Fruit fly (Drosophila melanogaster) whole organism, embryonic: Measurements from ENCODE around the gene Kaz1-ORFB.

Experiments
- Bteb2 ChIP-seq: fragments of 200-800 bp; sonication (Bioruptor generic); optimal IDR thresholded peaks from 2 replicates; lab custom pipeline; 2016; ENCODE audit warnings: missing biosample characterization, missing genetic modification characterization
- CG10147 ChIP-seq: fragments of 200-800 bp; sonication (Bioruptor generic); optimal IDR thresholded peaks from 2 replicates; lab custom pipeline; 2019; ENCODE audit warnings: missing biosample characterization, mild to moderate bottlenecking, missing genetic modification characterization, moderate library complexity
- CG10267 ChIP-seq: fragments of 200-800 bp; sonication (Bioruptor generic); optimal IDR thresholded peaks from 2 replicates; lab custom pipeline; 2018; ENCODE audit warnings: missing biosample characterization, mild to moderate bottlenecking, missing genetic modification characterization, moderate library complexity
- CG10959 ChIP-seq: fragments of 200-800 bp; sonication (Bioruptor generic); IDR thresholded peaks from 2 replicates; pipeline ENCODE4 v1.3.6; 2022; ENCODE audit warnings: missing biosample characterization, missing genetic modification characterization
- CG11093 ChIP-seq: fragments of 200-800 bp; sonication (Bioruptor generic); IDR thresholded peaks from 3 replicates; pipeline ENCODE4 v1.3.6; 2022; ENCODE audit warnings: missing biosample characterization, missing genetic modification characterization
- CG1233 ChIP-seq: fragments of 200-800 bp; sonication (Bioruptor generic); optimal IDR thresholded peaks from 4 replicates; lab custom pipeline; 2018; ENCODE audit warnings: missing biosample characterization, mild to moderate bottlenecking, missing genetic modification characterization
- CG12744 ChIP-seq: fragments of 200-800 bp; sonication (Bioruptor generic); optimal IDR thresholded peaks from 2 replicates; lab custom pipeline; 2016; ENCODE audit warnings: missing biosample characterization, missing genetic modification characterization
- CG13287 ChIP-seq: fragments of 200-800 bp; sonication (Bioruptor generic); IDR thresholded peaks from 2 replicates; pipeline ENCODE4 v1.3.6; 2022; ENCODE audit warnings: missing biosample characterization, missing genetic modification characterization; ENCODE audit not compliant: partially characterized antibody
- CG13624 ChIP-seq: fragments of 200-800 bp; sonication (Bioruptor generic); optimal IDR thresholded peaks from 2 replicates; lab custom pipeline; 2016; ENCODE audit warnings: missing biosample characterization, missing genetic modification characterization
- CG14965 ChIP-seq: fragments of 200-800 bp; sonication (Bioruptor generic); optimal IDR thresholded peaks from 2 replicates; lab custom pipeline; 2016; ENCODE audit warnings: missing biosample characterization, missing genetic modification characterization, borderline replicate concordance
- CG15601 ChIP-seq: fragments of 200-800 bp; sonication (Bioruptor generic); optimal IDR thresholded peaks from 3 replicates; lab custom pipeline; 2019; ENCODE audit warnings: missing biosample characterization, mild to moderate bottlenecking, missing genetic modification characterization, moderate library complexity
- CG16863 ChIP-seq: fragments of 200-800 bp; sonication (Bioruptor generic); optimal IDR thresholded peaks from 3 replicates; lab custom pipeline; 2016; ENCODE audit warnings: missing biosample characterization, missing genetic modification characterization
- CG17568 ChIP-seq: fragments of 200-800 bp; sonication (Bioruptor generic); optimal IDR thresholded peaks from 2 replicates; lab custom pipeline; 2018; ENCODE audit warnings: missing biosample characterization, mild to moderate bottlenecking, missing genetic modification characterization, moderate library complexity
- CG2129 ChIP-seq: fragments of 200-800 bp; sonication (Bioruptor generic); IDR thresholded peaks from 2 replicates; pipeline ENCODE4 v1.3.6; 2022; ENCODE audit warnings: missing biosample characterization, missing genetic modification characterization; ENCODE audit not compliant: partially characterized antibody
- CG2202 ChIP-seq: fragments of 200-800 bp; sonication (Bioruptor generic); optimal IDR thresholded peaks from 2 replicates; lab custom pipeline; 2018; ENCODE audit warnings: missing biosample characterization, mild to moderate bottlenecking, missing genetic modification characterization
- CG31441 ChIP-seq: fragments of 200-800 bp; sonication (Bioruptor generic); IDR thresholded peaks from 2 replicates; pipeline ENCODE4 v1.3.6; 2022; ENCODE audit warnings: missing biosample characterization, missing genetic modification characterization
- CG3163 ChIP-seq: fragments of 200-800 bp; sonication (Bioruptor generic); optimal IDR thresholded peaks from 3 replicates; lab custom pipeline; 2016; ENCODE audit warnings: missing biosample characterization, missing genetic modification characterization
- CG6854 ChIP-seq: fragments of 200-800 bp; sonication (Bioruptor generic); optimal IDR thresholded peaks from 3 replicates; lab custom pipeline; 2017; ENCODE audit warnings: missing biosample characterization, mild to moderate bottlenecking, missing genetic modification characterization
- CG8089 ChIP-seq: fragments of 200-800 bp; sonication (Bioruptor generic); optimal IDR thresholded peaks from 3 replicates; lab custom pipeline; 2016; ENCODE audit warnings: missing biosample characterization, missing genetic modification characterization
- Chrac-16 ChIP-seq: fragments of 200-800 bp; sonication (Bioruptor generic); optimal IDR thresholded peaks from 3 replicates; lab custom pipeline; 2016; ENCODE audit warnings: missing biosample characterization, missing genetic modification characterization
- Doc2 ChIP-seq: fragments of 200-800 bp; sonication (Bioruptor generic); IDR thresholded peaks from 2 replicates; pipeline ENCODE4 v1.3.6; 2022; ENCODE audit warnings: missing biosample characterization, missing genetic modification characterization
- Dref ChIP-seq: fragments of 200-800 bp; sonication (Bioruptor generic); IDR thresholded peaks from 2 replicates; pipeline ENCODE4 v1.3.6; 2022; ENCODE audit warnings: missing biosample characterization, missing genetic modification characterization
- E2f2 ChIP-seq: fragments of 200-800 bp; sonication (Bioruptor generic); IDR thresholded peaks from 2 replicates; pipeline ENCODE4 v1.3.6; 2022; ENCODE audit warnings: missing biosample characterization, missing genetic modification characterization
- Elba2 ChIP-seq: fragments of 200-800 bp; sonication (Bioruptor generic); optimal IDR thresholded peaks from 3 replicates; lab custom pipeline; 2016; ENCODE audit warnings: missing biosample characterization, missing genetic modification characterization
- HLHmδ ChIP-seq: fragments of 200-800 bp; sonication (Bioruptor generic); optimal IDR thresholded peaks from 2 replicates; lab custom pipeline; 2018; ENCODE audit warnings: missing biosample characterization, mild to moderate bottlenecking, missing genetic modification characterization, moderate library complexity
- Hr3 ChIP-seq: fragments of 200-800 bp; sonication (Bioruptor generic); optimal IDR thresholded peaks from 3 replicates; lab custom pipeline; 2016; ENCODE audit warnings: missing biosample characterization, missing genetic modification characterization
- Jarid2 ChIP-seq: fragments of 200-800 bp; sonication (Bioruptor generic); optimal IDR thresholded peaks from 3 replicates; lab custom pipeline; 2017; ENCODE audit warnings: mild to moderate bottlenecking, missing biosample characterization, missing genetic modification reagents, missing genetic modification characterization
- MTF-1 ChIP-seq: fragments of 200-800 bp; sonication (Bioruptor generic); optimal IDR thresholded peaks from 2 replicates; lab custom pipeline; 2018; ENCODE audit warnings: missing biosample characterization, mild to moderate bottlenecking, missing genetic modification characterization, borderline replicate concordance
- Meics ChIP-seq: fragments of 200-800 bp; sonication (Bioruptor generic); optimal IDR thresholded peaks from 2 replicates; lab custom pipeline; 2017; ENCODE audit warnings: missing biosample characterization, mild to moderate bottlenecking, missing genetic modification characterization
- Mes4 ChIP-seq: fragments of 200-800 bp; sonication (Bioruptor generic); optimal IDR thresholded peaks from 2 replicates; lab custom pipeline; 2016; ENCODE audit warnings: missing biosample characterization, missing genetic modification characterization
- Nf-YB ChIP-seq: fragments of 200-800 bp; sonication (Bioruptor generic); optimal IDR thresholded peaks from 3 replicates; lab custom pipeline; 2019; ENCODE audit warnings: missing biosample characterization, mild to moderate bottlenecking, missing genetic modification characterization, moderate library complexity
- Sry-δ ChIP-seq: fragments of 200-800 bp; sonication (Bioruptor generic); optimal IDR thresholded peaks from 2 replicates; lab custom pipeline; 2016; ENCODE audit warnings: missing biosample characterization, missing genetic modification characterization
- Vsx1 ChIP-seq: fragments of 200-800 bp; sonication (Bioruptor generic); optimal IDR thresholded peaks from 2 replicates; lab custom pipeline; 2017; ENCODE audit warnings: missing biosample characterization, mild to moderate bottlenecking, missing genetic modification characterization, missing genetic modification reagents
- bsh ChIP-seq, 2 experiments: fragments of 200-800 bp; sonication (Bioruptor generic); optimal IDR thresholded peaks; 2 replicates each; lab custom pipeline; 2017 to 2018; ENCODE audit warnings: mild to moderate bottlenecking in 2 of 2, missing biosample characterization in 2 of 2, missing genetic modification characterization in 2 of 2, moderate library complexity in 1 of 2
- cato ChIP-seq: fragments of 200-800 bp; sonication (Bioruptor generic); optimal IDR thresholded peaks from 2 replicates; lab custom pipeline; 2016; ENCODE audit warnings: missing biosample characterization, missing genetic modification characterization, borderline replicate concordance
- crc ChIP-seq: fragments of 200-800 bp; sonication (Bioruptor generic); optimal IDR thresholded peaks from 2 replicates; lab custom pipeline; 2016; ENCODE audit warnings: missing biosample characterization, missing genetic modification characterization
- da ChIP-seq: fragments of 200-800 bp; sonication (Bioruptor generic); optimal IDR thresholded peaks from 2 replicates; lab custom pipeline; 2016; ENCODE audit warnings: missing biosample characterization, missing genetic modification characterization
- en ChIP-seq: fragments of 200-800 bp; sonication (Bioruptor generic); optimal IDR thresholded peaks from 2 replicates; lab custom pipeline; 2016; ENCODE audit warnings: missing biosample characterization, missing genetic modification characterization
- ewg ChIP-seq: fragments of 200-800 bp; sonication (Bioruptor generic); optimal IDR thresholded peaks from 3 replicates; lab custom pipeline; 2017; ENCODE audit warnings: mild to moderate bottlenecking, missing biosample characterization, missing genetic modification reagents, missing genetic modification characterization
- grau ChIP-seq: fragments of 200-800 bp; optimal IDR thresholded peaks from 3 replicates; lab custom pipeline; 2019; ENCODE audit warnings: missing biosample characterization, mild to moderate bottlenecking, missing genetic modification characterization, moderate library complexity
- kay ChIP-seq: fragments of 200-800 bp; sonication (Bioruptor generic); optimal IDR thresholded peaks from 2 replicates; lab custom pipeline; 2016; ENCODE audit warnings: missing biosample characterization, missing genetic modification characterization
- lilli ChIP-seq: fragments of 200-800 bp; sonication (Bioruptor generic); optimal IDR thresholded peaks from 3 replicates; lab custom pipeline; 2016; ENCODE audit warnings: missing biosample characterization, missing genetic modification characterization
- lov ChIP-seq, 2 experiments: fragments of 200-800 bp in 1 of 2; fragments of >200 bp in 1 of 2; sonication (Bioruptor generic) in 1 of 2; IDR thresholded peaks in 1 of 2; optimal IDR thresholded peaks in 1 of 2; 2 replicates in 1 of 2; 3 replicates in 1 of 2; pipeline versions ENCODE4 v1.3.6 to Lab custom; 2017 to 2022; ENCODE audit warnings: missing biosample characterization in 1 of 2, missing genetic modification characterization in 1 of 2
- mld ChIP-seq: fragments of 200-800 bp; sonication (Bioruptor generic); IDR thresholded peaks from 3 replicates; pipeline ENCODE4 v1.3.6; 2022; ENCODE audit warnings: missing biosample characterization, missing genetic modification characterization; ENCODE audit not compliant: partially characterized antibody
- nmo ChIP-seq: fragments of 200-800 bp; sonication (Bioruptor generic); optimal IDR thresholded peaks from 2 replicates; lab custom pipeline; 2018; ENCODE audit warnings: missing biosample characterization, mild to moderate bottlenecking, missing genetic modification characterization, moderate library complexity
- pan ChIP-seq, 4 experiments: fragments of >200 bp in 3 of 4; fragments of 200-800 bp in 1 of 4; sonication (Bioruptor generic) in 1 of 4; optimal IDR thresholded peaks in 3 of 4; IDR thresholded peaks in 1 of 4; 2 replicates each; pipeline versions ENCODE4 v1.3.6 to Lab custom; 2017 to 2022; ENCODE audit warnings: missing biosample characterization in 2 of 4, missing genetic modification characterization in 2 of 4, mixed read lengths in 1 of 4
- pb ChIP-seq: fragments of 200-800 bp; sonication (Bioruptor generic); optimal IDR thresholded peaks from 3 replicates; lab custom pipeline; 2016; ENCODE audit warnings: missing biosample characterization, missing genetic modification characterization
- psq ChIP-seq: fragments of 200-800 bp; sonication (Bioruptor generic); optimal IDR thresholded peaks from 2 replicates; lab custom pipeline; 2017; ENCODE audit warnings: missing biosample characterization, missing genetic modification characterization
- wek ChIP-seq: fragments of 200-800 bp; sonication (Bioruptor generic); optimal IDR thresholded peaks from 3 replicates; lab custom pipeline; 2018; ENCODE audit warnings: missing biosample characterization, mild to moderate bottlenecking, missing genetic modification characterization, moderate library complexity
- zfh2 ChIP-seq: fragments of 200-800 bp; sonication (Bioruptor generic); optimal IDR thresholded peaks from 2 replicates; lab custom pipeline; 2016; ENCODE audit warnings: missing biosample characterization, missing genetic modification characterization

The Kaz1-ORFB gene

dm6 chr3L:174501-174900, 41.9 kb upstream of the Kaz1-ORFB start (continued):
- peak; percentile 21 for TF ChIP-seq grau (tag; lab: Kevin White, UChicago)
- peak; percentile 19 for TF ChIP-seq nmo (GFP tag; lab: Kevin White, UChicago)
- no peak for TF ChIP-seq Chrac-16
- no peak for TF ChIP-seq CG1233 (GFP tag; lab: Kevin White, UChicago)
- TF ChIP-seq Nf-YB (GFP tag; lab: Kevin White, UChicago), result no peak
- TF ChIP-seq CG16863, result no peak
- TF ChIP-seq pan (optimal IDR thresholded peaks at IDR 0.05; lab: Kevin White, UChicago), result no peak
- no peak for TF ChIP-seq pan (GFP tag; optimal IDR thresholded peaks at IDR 0.05 in 1 of 2, IDR thresholded peaks at IDR 0.05 in 1 of 2)
- no peak for TF ChIP-seq bsh (GFP tag; optimal IDR thresholded peaks at IDR 0.05; lab: Kevin White, UChicago)
- TF ChIP-seq CG13624 (GFP tag; lab: Kevin White, UChicago), result no peak
- TF ChIP-seq en (GFP tag; lab: Kevin White, UChicago), result no peak
- TF ChIP-seq Jarid2, result no peak
- no peak for TF ChIP-seq wek
- TF ChIP-seq MTF-1 (GFP tag; lab: Kevin White, UChicago), result no peak
- no peak for TF ChIP-seq da (GFP tag; lab: Kevin White, UChicago)
- no peak for TF ChIP-seq Mes4 (GFP tag; lab: Kevin White, UChicago)
- no peak for TF ChIP-seq CG15601 (tag; lab: Kevin White, UChicago)
- TF ChIP-seq Sry-δ (GFP tag; lab: Kevin White, UChicago), result peak; percentile 86
- TF ChIP-seq Dref (GFP tag; lab: Robert Waterston, UW), result peak; percentile 90
- no peak for TF ChIP-seq Meics (GFP tag; lab: Kevin White, UChicago)
- peak; percentile 88 for TF ChIP-seq E2f2
- no peak for TF ChIP-seq cato (GFP tag; lab: Kevin White, UChicago)
- TF ChIP-seq Hr3 (GFP tag; lab: Kevin White, UChicago), result no peak
- TF ChIP-seq CG2129 (GFP tag; lab: Robert Waterston, UW), result peak; percentile 68
- TF ChIP-seq ewg (GFP tag; lab: Kevin White, UChicago), result no peak
- no peak for TF ChIP-seq CG17568 (GFP tag; lab: Kevin White, UChicago)
- TF ChIP-seq CG6854 (GFP tag; lab: Kevin White, UChicago), result no peak
- no peak for TF ChIP-seq CG10959 (GFP tag; lab: Robert Waterston, UW)
- TF ChIP-seq HLHmδ (GFP tag; lab: Kevin White, UChicago), result no peak
- peak; percentile 1 for TF ChIP-seq CG10147 (GFP tag; lab: Kevin White, UChicago)
- TF ChIP-seq Bteb2, result no peak
- no peak for TF ChIP-seq zfh2
- TF ChIP-seq crc (GFP tag; lab: Kevin White, UChicago), result no peak
- no peak for TF ChIP-seq CG11093 (GFP tag; lab: Robert Waterston, UW)
- peak; percentile 2 for TF ChIP-seq CG10267 (tag; lab: Kevin White, UChicago)
- TF ChIP-seq CG12744 (GFP tag; lab: Kevin White, UChicago), result no peak
- TF ChIP-seq lilli (GFP tag; lab: Kevin White, UChicago), result no peak
- no peak for TF ChIP-seq psq (GFP tag; lab: Kevin White, UChicago)
- TF ChIP-seq Doc2 (GFP tag; lab: Robert Waterston, UW), result no peak
- TF ChIP-seq CG13287, result peak; percentile 96
- no peak for TF ChIP-seq lov (optimal IDR thresholded peaks at IDR 0.05; lab: Kevin White, UChicago)
- TF ChIP-seq lov (GFP tag; IDR thresholded peaks at IDR 0.05; lab: Robert Waterston, UW), result no peak
- peak; percentile 86 for TF ChIP-seq mld (GFP tag; lab: Robert Waterston, UW)
- no peak for TF ChIP-seq CG3163 (GFP tag; lab: Kevin White, UChicago)
- TF ChIP-seq pb, result no peak
- TF ChIP-seq kay (GFP tag; lab: Kevin White, UChicago), result no peak
- TF ChIP-seq CG2202 (tag; lab: Kevin White, UChicago), result no peak
- no peak for TF ChIP-seq CG14965 (GFP tag; lab: Kevin White, UChicago)
- no peak for TF ChIP-seq Vsx1 (GFP tag; lab: Kevin White, UChicago)
- TF ChIP-seq Elba2 (GFP tag; lab: Kevin White, UChicago), result no peak
- TF ChIP-seq CG31441, result no peak
- TF ChIP-seq CG8089 (GFP tag; lab: Kevin White, UChicago), result no peak
